Fruit fly (Drosophila melanogaster) whole organism, embryonic: ENCODE data around the gene Kr-h2.

Experiments used
- Abd-B ChIP-seq: fragments of 200-800 bp; sonication (Bioruptor generic); optimal IDR thresholded peaks from 2 replicates; lab custom pipeline; 2018; ENCODE audit warnings: missing biosample characterization, mild to moderate bottlenecking, missing genetic modification characterization, moderate library complexity
- Antp ChIP-seq: fragments of 200-800 bp; sonication (Bioruptor generic); optimal IDR thresholded peaks from 3 replicates; lab custom pipeline; 2016; ENCODE audit warnings: missing biosample characterization, missing genetic modification characterization
- CG10209 ChIP-seq: fragments of 200-800 bp; sonication (Bioruptor generic); optimal IDR thresholded peaks from 3 replicates; lab custom pipeline; 2017; ENCODE audit warnings: missing biosample characterization, mild to moderate bottlenecking, missing genetic modification characterization, missing genetic modification reagents
- CG1024 ChIP-seq: fragments of 200-800 bp; sonication (Bioruptor generic); IDR thresholded peaks from 2 replicates; pipeline ENCODE4 v1.3.6; 2022; ENCODE audit warnings: missing biosample characterization, missing genetic modification characterization
- CG10431 ChIP-seq: fragments of 200-800 bp; sonication (Bioruptor generic); optimal IDR thresholded peaks from 3 replicates; lab custom pipeline; 2018; ENCODE audit warnings: missing biosample characterization, mild to moderate bottlenecking, missing genetic modification characterization
- CG10565 ChIP-seq: fragments of 200-800 bp; sonication (Bioruptor generic); optimal IDR thresholded peaks from 3 replicates; lab custom pipeline; 2016; ENCODE audit warnings: missing biosample characterization, mild to moderate bottlenecking, missing genetic modification characterization
- CG10959 ChIP-seq: fragments of 200-800 bp; sonication (Bioruptor generic); IDR thresholded peaks from 2 replicates; pipeline ENCODE4 v1.3.6; 2022; ENCODE audit warnings: missing biosample characterization, missing genetic modification characterization
- CG12391 ChIP-seq: fragments of 200-800 bp; sonication (Bioruptor generic); optimal IDR thresholded peaks from 3 replicates; lab custom pipeline; 2018; ENCODE audit warnings: missing biosample characterization, mild to moderate bottlenecking, missing genetic modification characterization, moderate library complexity
- CG17361 ChIP-seq: fragments of 200-800 bp; sonication (Bioruptor generic); IDR thresholded peaks from 3 replicates; pipeline ENCODE4 v1.3.6; 2022; ENCODE audit warnings: missing biosample characterization, missing genetic modification characterization
- CG17385 ChIP-seq: fragments of 200-800 bp; sonication (Bioruptor generic); optimal IDR thresholded peaks from 3 replicates; lab custom pipeline; 2018; ENCODE audit warnings: missing biosample characterization, mild to moderate bottlenecking, missing genetic modification characterization
- CG2712 ChIP-seq: fragments of 200-800 bp; optimal IDR thresholded peaks from 3 replicates; lab custom pipeline; 2019; ENCODE audit warnings: missing biosample characterization, mild to moderate bottlenecking, missing genetic modification characterization, moderate library complexity
- CG32772 ChIP-seq: fragments of 200-800 bp; sonication (Bioruptor generic); IDR thresholded peaks from 2 replicates; pipeline ENCODE4 v1.3.6; 2022; ENCODE audit warnings: missing biosample characterization, missing genetic modification characterization
- CG4282 ChIP-seq: fragments of 200-800 bp; sonication (Bioruptor generic); optimal IDR thresholded peaks from 2 replicates; lab custom pipeline; 2016; ENCODE audit warnings: missing biosample characterization, missing genetic modification characterization
- CG4328 ChIP-seq: fragments of 200-800 bp; sonication (Bioruptor generic); optimal IDR thresholded peaks from 3 replicates; lab custom pipeline; 2017; ENCODE audit warnings: missing biosample characterization, missing genetic modification reagents, missing genetic modification characterization
- CG43689 ChIP-seq: fragments of 200-800 bp; sonication (Bioruptor generic); IDR thresholded peaks from 2 replicates; pipeline ENCODE4 v1.3.6; 2022; ENCODE audit warnings: missing biosample characterization, missing genetic modification characterization
- CG4707 ChIP-seq: fragments of 200-800 bp; sonication (Bioruptor generic); optimal IDR thresholded peaks from 2 replicates; lab custom pipeline; 2018; ENCODE audit warnings: missing biosample characterization, mild to moderate bottlenecking, missing genetic modification characterization, moderate library complexity
- CG6254 ChIP-seq: fragments of 200-800 bp; sonication (Bioruptor generic); optimal IDR thresholded peaks from 3 replicates; lab custom pipeline; 2017; ENCODE audit warnings: mild to moderate bottlenecking, missing biosample characterization, missing genetic modification reagents, missing genetic modification characterization
- CG6813 ChIP-seq: fragments of 200-800 bp; sonication (Bioruptor generic); optimal IDR thresholded peaks from 2 replicates; lab custom pipeline; 2017; ENCODE audit warnings: missing biosample characterization, missing genetic modification characterization, mild to moderate bottlenecking, moderate library complexity, missing genetic modification reagents
- CG7839 ChIP-seq: fragments of 200-800 bp; sonication (Bioruptor generic); optimal IDR thresholded peaks from 3 replicates; lab custom pipeline; 2018; ENCODE audit warnings: missing biosample characterization, mild to moderate bottlenecking, missing genetic modification characterization, moderate library complexity
- CG8290 ChIP-seq, 3 experiments: fragments of 200-800 bp; sonication (Bioruptor generic); optimal IDR thresholded peaks; 2 replicates each; lab custom pipeline; 2016 to 2019; ENCODE audit warnings: missing biosample characterization in 3 of 3, missing genetic modification characterization in 3 of 3, mild to moderate bottlenecking in 2 of 3, moderate library complexity in 1 of 3
- CG8924 ChIP-seq: fragments of 200-800 bp; optimal IDR thresholded peaks from 3 replicates; lab custom pipeline; 2019; ENCODE audit warnings: missing biosample characterization, mild to moderate bottlenecking, missing genetic modification characterization, moderate library complexity
- CG9437 ChIP-seq: fragments of 200-800 bp; sonication (Bioruptor generic); optimal IDR thresholded peaks from 2 replicates; lab custom pipeline; 2018; ENCODE audit warnings: missing biosample characterization, mild to moderate bottlenecking, missing genetic modification characterization
- Chrac-16 ChIP-seq: fragments of 200-800 bp; sonication (Bioruptor generic); optimal IDR thresholded peaks from 3 replicates; lab custom pipeline; 2016; ENCODE audit warnings: missing biosample characterization, missing genetic modification characterization
- Dbx ChIP-seq: fragments of 200-800 bp; sonication (Bioruptor generic); IDR thresholded peaks from 3 replicates; pipeline ENCODE4 v1.3.6; 2022; ENCODE audit warnings: missing biosample characterization, missing genetic modification characterization
- Dp ChIP-seq: fragments of 200-800 bp; sonication (Bioruptor generic); optimal IDR thresholded peaks from 2 replicates; lab custom pipeline; 2018; ENCODE audit warnings: missing biosample characterization, mild to moderate bottlenecking, missing genetic modification characterization, moderate library complexity
- Dref ChIP-seq: fragments of 200-800 bp; sonication (Bioruptor generic); IDR thresholded peaks from 2 replicates; pipeline ENCODE4 v1.3.6; 2022; ENCODE audit warnings: missing biosample characterization, missing genetic modification characterization
- E2f2 ChIP-seq: fragments of 200-800 bp; sonication (Bioruptor generic); IDR thresholded peaks from 2 replicates; pipeline ENCODE4 v1.3.6; 2022; ENCODE audit warnings: missing biosample characterization, missing genetic modification characterization
- Elba2 ChIP-seq: fragments of 200-800 bp; sonication (Bioruptor generic); optimal IDR thresholded peaks from 3 replicates; lab custom pipeline; 2016; ENCODE audit warnings: missing biosample characterization, missing genetic modification characterization
- Ets97D ChIP-seq: fragments of 200-800 bp; sonication (Bioruptor generic); optimal IDR thresholded peaks from 3 replicates; lab custom pipeline; 2016; ENCODE audit warnings: missing biosample characterization, missing genetic modification characterization
- Mad ChIP-seq: fragments of 200-800 bp; sonication (Bioruptor generic); optimal IDR thresholded peaks from 2 replicates; lab custom pipeline; 2016; ENCODE audit warnings: missing biosample characterization, missing genetic modification characterization
- NC2α ChIP-seq: fragments of 200-800 bp; sonication (Bioruptor generic); optimal IDR thresholded peaks from 2 replicates; lab custom pipeline; 2016; ENCODE audit warnings: missing biosample characterization, missing genetic modification characterization
- NK7.1 ChIP-seq: fragments of 200-800 bp; sonication (Bioruptor generic); optimal IDR thresholded peaks from 3 replicates; lab custom pipeline; 2016; ENCODE audit warnings: missing biosample characterization, missing genetic modification characterization
- Opbp ChIP-seq: fragments of 200-800 bp; sonication (Bioruptor generic); IDR thresholded peaks from 3 replicates; pipeline ENCODE4 v1.3.6; 2022; ENCODE audit warnings: missing biosample characterization, missing genetic modification characterization; ENCODE audit not compliant: partially characterized antibody
- PHDP ChIP-seq: fragments of 200-800 bp; sonication (Bioruptor generic); optimal IDR thresholded peaks from 3 replicates; lab custom pipeline; 2018; ENCODE audit warnings: missing biosample characterization, mild to moderate bottlenecking, missing genetic modification characterization, moderate library complexity
- Side ChIP-seq: fragments of 200-800 bp; sonication (Bioruptor generic); optimal IDR thresholded peaks from 2 replicates; lab custom pipeline; 2016; ENCODE audit warnings: missing biosample characterization, missing genetic modification characterization
- Sox100B ChIP-seq: fragments of 200-800 bp; sonication (Bioruptor generic); optimal IDR thresholded peaks from 3 replicates; lab custom pipeline; 2018; ENCODE audit warnings: missing biosample characterization, mild to moderate bottlenecking, missing genetic modification characterization
- Spps ChIP-seq: fragments of 200-800 bp; sonication (Bioruptor generic); optimal IDR thresholded peaks from 2 replicates; lab custom pipeline; 2018; ENCODE audit warnings: missing biosample characterization, mild to moderate bottlenecking, missing genetic modification characterization
- TFAM ChIP-seq: fragments of 200-800 bp; sonication (Bioruptor generic); optimal IDR thresholded peaks from 2 replicates; lab custom pipeline; 2017; ENCODE audit warnings: missing biosample characterization, missing genetic modification characterization, inconsistent platforms
- ab ChIP-seq: fragments of 200-800 bp; sonication (Bioruptor generic); optimal IDR thresholded peaks from 2 replicates; lab custom pipeline; 2016; ENCODE audit warnings: missing biosample characterization, missing genetic modification characterization
- cato ChIP-seq: fragments of 200-800 bp; sonication (Bioruptor generic); optimal IDR thresholded peaks from 2 replicates; lab custom pipeline; 2016; ENCODE audit warnings: missing biosample characterization, missing genetic modification characterization, borderline replicate concordance
- chm ChIP-seq: fragments of 200-800 bp; sonication (Bioruptor generic); IDR thresholded peaks from 2 replicates; pipeline ENCODE4 v1.3.6; 2022; ENCODE audit warnings: missing biosample characterization, missing genetic modification characterization
- ftz-f1 ChIP-seq: fragments of 200-800 bp; sonication (Bioruptor generic); optimal IDR thresholded peaks from 2 replicates; lab custom pipeline; 2016; ENCODE audit warnings: missing biosample characterization, missing genetic modification characterization
- her ChIP-seq: fragments of 200-800 bp; sonication (Bioruptor generic); optimal IDR thresholded peaks from 2 replicates; lab custom pipeline; 2016; ENCODE audit warnings: missing biosample characterization, missing genetic modification characterization
- lbe ChIP-seq: fragments of 200-800 bp; sonication (Bioruptor generic); optimal IDR thresholded peaks from 2 replicates; lab custom pipeline; 2016; ENCODE audit warnings: missing biosample characterization, mild to moderate bottlenecking, missing genetic modification characterization
- onecut ChIP-seq: fragments of 200-800 bp; sonication (Bioruptor generic); IDR thresholded peaks from 2 replicates; pipeline ENCODE4 v1.3.6; 2022; ENCODE audit warnings: missing biosample characterization, missing genetic modification characterization
- run ChIP-seq: fragments of 200-800 bp; sonication (Bioruptor generic); optimal IDR thresholded peaks from 3 replicates; lab custom pipeline; 2018; ENCODE audit warnings: missing biosample characterization, mild to moderate bottlenecking, missing genetic modification characterization
- shn ChIP-seq: fragments of 200-800 bp; sonication (Bioruptor generic); optimal IDR thresholded peaks from 3 replicates; lab custom pipeline; 2016; ENCODE audit warnings: missing biosample characterization, missing genetic modification characterization
- sisA ChIP-seq: fragments of 200-800 bp; sonication (Bioruptor generic); IDR thresholded peaks from 2 replicates; pipeline ENCODE4 v1.3.6; 2022; ENCODE audit warnings: missing biosample characterization, missing genetic modification characterization
- ssp ChIP-seq: fragments of 200-800 bp; sonication (Bioruptor generic); IDR thresholded peaks from 2 replicates; pipeline ENCODE4 v1.3.6; 2022; ENCODE audit warnings: missing biosample characterization, missing genetic modification characterization
- vvl ChIP-seq: fragments of 200-800 bp; sonication (Bioruptor generic); IDR thresholded peaks from 2 replicates; pipeline ENCODE4 v1.3.6; 2022; ENCODE audit warnings: missing biosample characterization, missing genetic modification characterization
- yki ChIP-seq: fragments of >200 bp; optimal IDR thresholded peaks from 3 replicates; lab custom pipeline; 2018
- zf30C ChIP-seq: fragments of 200-800 bp; sonication (Bioruptor generic); optimal IDR thresholded peaks from 3 replicates; lab custom pipeline; 2018; ENCODE audit warnings: missing biosample characterization, mild to moderate bottlenecking, missing genetic modification characterization

The Kr-h2 gene

dm6 chr2L:6050575-6050974 lies 20.2 kb upstream of the Kr-h2 start, which contains the start of gene CG9135 (continued):
- peak; percentile 19 for TF ChIP-seq CG6254 (GFP tag; lab: Kevin White, UChicago)
- no peak for TF ChIP-seq CG1024 (GFP tag; lab: Robert Waterston, UW)
- peak; percentile 99 for TF ChIP-seq Opbp (GFP tag; lab: Robert Waterston, UW)
- TF ChIP-seq CG43689 (GFP tag; lab: Robert Waterston, UW) = no peak
- TF ChIP-seq her (GFP tag; lab: Kevin White, UChicago) = no peak
- TF ChIP-seq ssp (GFP tag; lab: Robert Waterston, UW) = peak; percentile 84
- TF ChIP-seq CG10209 (GFP tag; lab: Kevin White, UChicago) = no peak
- no peak for TF ChIP-seq vvl (GFP tag; lab: Robert Waterston, UW)
- no peak for TF ChIP-seq CG10565 (GFP tag; lab: Kevin White, UChicago)
- no peak for TF ChIP-seq TFAM (GFP tag; lab: Kevin White, UChicago)
- TF ChIP-seq CG12391 (tag; lab: Kevin White, UChicago) = no peak
- TF ChIP-seq Abd-B (GFP tag; lab: Kevin White, UChicago) = no peak
- no peak for TF ChIP-seq yki
- peak; percentile 10 for TF ChIP-seq Ets97D (GFP tag; lab: Kevin White, UChicago)
- TF ChIP-seq run (tag; lab: Kevin White, UChicago) = no peak
- TF ChIP-seq Side (GFP tag; lab: Kevin White, UChicago) = no peak
- TF ChIP-seq lbe (GFP tag; lab: Kevin White, UChicago) = no peak
- TF ChIP-seq onecut (GFP tag; lab: Robert Waterston, UW) = no peak
- TF ChIP-seq CG17361 (GFP tag; lab: Robert Waterston, UW) = no peak
- TF ChIP-seq NC2α (GFP tag; lab: Kevin White, UChicago) = no peak
- no peak for TF ChIP-seq CG4328 (GFP tag; lab: Kevin White, UChicago)
- no peak for TF ChIP-seq Chrac-16 (GFP tag; lab: Kevin White, UChicago)
- no peak for TF ChIP-seq cato (GFP tag; lab: Kevin White, UChicago)
- TF ChIP-seq CG10959 (GFP tag; lab: Robert Waterston, UW) = no peak
- TF ChIP-seq CG7839 (tag; lab: Kevin White, UChicago) = no peak
- TF ChIP-seq ab (GFP tag; lab: Kevin White, UChicago) = no peak
- no peak for TF ChIP-seq ftz-f1 (GFP tag; lab: Kevin White, UChicago)
- no peak for TF ChIP-seq CG32772 (GFP tag; lab: Robert Waterston, UW)
- peak; percentile 70 for TF ChIP-seq Dp (GFP tag; lab: Kevin White, UChicago)
- no peak for TF ChIP-seq NK7.1 (GFP tag; lab: Kevin White, UChicago)
- TF ChIP-seq CG4707 = no peak
- TF ChIP-seq CG9437 = no peak
- no peak for TF ChIP-seq Spps (tag; lab: Kevin White, UChicago)
- no peak for TF ChIP-seq Elba2 (GFP tag; lab: Kevin White, UChicago)
- peak; percentile 100 for TF ChIP-seq Dref (GFP tag; lab: Robert Waterston, UW)
- TF ChIP-seq chm (GFP tag; lab: Robert Waterston, UW) = no peak
- no peak for TF ChIP-seq shn (GFP tag; lab: Kevin White, UChicago)
- TF ChIP-seq CG17385 (GFP tag; lab: Kevin White, UChicago) = no peak
- TF ChIP-seq CG10431 (GFP tag; lab: Kevin White, UChicago) = no peak
- TF ChIP-seq Sox100B (GFP tag; lab: Kevin White, UChicago) = no peak
- TF ChIP-seq Dbx = no peak; the same call in 2 of the 3 replicates
- no peak for TF ChIP-seq PHDP (tag; lab: Kevin White, UChicago)
- TF ChIP-seq CG6813 (GFP tag; lab: Kevin White, UChicago) = no peak
- TF ChIP-seq CG8290 (GFP tag; optimal IDR thresholded peaks at IDR 0.05; lab: Kevin White, UChicago) = no peak
- TF ChIP-seq CG8290 (tag; optimal IDR thresholded peaks at IDR 0.05; lab: Kevin White, UChicago) = peak in 1 of 2 experiments; percentile 55
- TF ChIP-seq E2f2 (GFP tag; lab: Robert Waterston, UW) = peak; percentile 72
- no peak for TF ChIP-seq Antp (GFP tag; lab: Kevin White, UChicago)
- TF ChIP-seq CG4282 (GFP tag; lab: Kevin White, UChicago) = no peak
- TF ChIP-seq CG2712 (tag; lab: Kevin White, UChicago) = peak; percentile 36
- TF ChIP-seq zf30C = no peak
- TF ChIP-seq CG8924 (tag; lab: Kevin White, UChicago) = no peak
- no peak for TF ChIP-seq Mad (GFP tag; lab: Kevin White, UChicago)
- TF ChIP-seq sisA (GFP tag; lab: Robert Waterston, UW) = no peak
